Fruit fly (Drosophila melanogaster) whole organism, embryonic: Measurements from ENCODE around the gene CG15403.

ENCODE experiments used
- Asciz ChIP-seq: fragments of 200-800 bp; sonication (Bioruptor generic); optimal IDR thresholded peaks from 2 replicates; lab custom pipeline; 2017; ENCODE audit warnings: missing biosample characterization, mild to moderate bottlenecking, missing genetic modification characterization, missing genetic modification reagents
- CG10565 ChIP-seq: fragments of 200-800 bp; sonication (Bioruptor generic); optimal IDR thresholded peaks from 3 replicates; lab custom pipeline; 2016; ENCODE audit warnings: missing biosample characterization, mild to moderate bottlenecking, missing genetic modification characterization
- CG10959 ChIP-seq: fragments of 200-800 bp; sonication (Bioruptor generic); IDR thresholded peaks from 2 replicates; pipeline ENCODE4 v1.3.6; 2022; ENCODE audit warnings: missing biosample characterization, missing genetic modification characterization
- CG12769 ChIP-seq: fragments of 200-800 bp; sonication (Bioruptor generic); optimal IDR thresholded peaks from 2 replicates; lab custom pipeline; 2019; ENCODE audit warnings: missing biosample characterization, mild to moderate bottlenecking, missing genetic modification characterization, moderate library complexity
- CG13296 ChIP-seq: fragments of 200-800 bp; sonication (Bioruptor generic); optimal IDR thresholded peaks from 3 replicates; lab custom pipeline; 2018; ENCODE audit warnings: missing biosample characterization, mild to moderate bottlenecking, missing genetic modification characterization
- CG14860 ChIP-seq: fragments of 200-800 bp; sonication (Bioruptor generic); IDR thresholded peaks from 3 replicates; pipeline ENCODE4 v1.3.6; 2022; ENCODE audit warnings: missing biosample characterization, missing genetic modification characterization; ENCODE audit not compliant: partially characterized antibody
- CG15073 ChIP-seq: fragments of 200-800 bp; sonication (Bioruptor generic); optimal IDR thresholded peaks from 2 replicates; lab custom pipeline; 2016; ENCODE audit warnings: missing biosample characterization, missing genetic modification characterization
- CG15514 ChIP-seq: fragments of 200-800 bp; sonication (Bioruptor generic); optimal IDR thresholded peaks from 3 replicates; lab custom pipeline; 2017; ENCODE audit warnings: missing biosample characterization, missing genetic modification characterization, mild to moderate bottlenecking, moderate library complexity, missing genetic modification reagents
- CG16815 ChIP-seq: fragments of 200-800 bp; sonication (Bioruptor generic); optimal IDR thresholded peaks from 3 replicates; lab custom pipeline; 2017; ENCODE audit warnings: missing biosample characterization, mild to moderate bottlenecking, missing genetic modification characterization
- CG17385 ChIP-seq: fragments of 200-800 bp; sonication (Bioruptor generic); optimal IDR thresholded peaks from 3 replicates; lab custom pipeline; 2018; ENCODE audit warnings: missing biosample characterization, mild to moderate bottlenecking, missing genetic modification characterization
- CG2129 ChIP-seq: fragments of 200-800 bp; sonication (Bioruptor generic); IDR thresholded peaks from 2 replicates; pipeline ENCODE4 v1.3.6; 2022; ENCODE audit warnings: missing biosample characterization, missing genetic modification characterization; ENCODE audit not compliant: partially characterized antibody
- CG2199 ChIP-seq: fragments of 200-800 bp; sonication (Bioruptor generic); IDR thresholded peaks from 3 replicates; pipeline ENCODE4 v1.3.6; 2022; ENCODE audit warnings: missing biosample characterization, missing genetic modification characterization
- CG30431 ChIP-seq: fragments of 200-800 bp; sonication (Bioruptor generic); optimal IDR thresholded peaks from 2 replicates; lab custom pipeline; 2017; ENCODE audit warnings: missing biosample characterization, missing genetic modification characterization
- CG32767 ChIP-seq: fragments of 200-800 bp; sonication (Bioruptor generic); IDR thresholded peaks from 2 replicates; pipeline ENCODE4 v1.3.6; 2022; ENCODE audit warnings: missing biosample characterization, missing genetic modification characterization
- CG3281 ChIP-seq: fragments of 200-800 bp; sonication (Bioruptor generic); optimal IDR thresholded peaks from 3 replicates; lab custom pipeline; 2017; ENCODE audit warnings: missing biosample characterization, mild to moderate bottlenecking, missing genetic modification characterization
- CG34224 ChIP-seq: fragments of 200-800 bp; sonication (Bioruptor generic); IDR thresholded peaks from 3 replicates; pipeline ENCODE4 v1.3.6; 2022; ENCODE audit warnings: missing biosample characterization, missing genetic modification characterization; ENCODE audit not compliant: partially characterized antibody
- CG3726 ChIP-seq: fragments of 200-800 bp; sonication (Bioruptor generic); IDR thresholded peaks from 3 replicates; pipeline ENCODE4, ENCODE4 v1.3.6; 2022; ENCODE audit warnings: missing biosample characterization, missing genetic modification characterization
- CG6654 ChIP-seq: fragments of 200-800 bp; sonication (Bioruptor generic); optimal IDR thresholded peaks from 2 replicates; lab custom pipeline; 2017; ENCODE audit warnings: missing biosample characterization, mild to moderate bottlenecking, missing genetic modification characterization
- CG6791 ChIP-seq: fragments of 200-800 bp; sonication (Bioruptor generic); IDR thresholded peaks from 3 replicates; pipeline ENCODE4 v1.3.6; 2022; ENCODE audit warnings: missing biosample characterization, missing genetic modification characterization; ENCODE audit not compliant: partially characterized antibody
- CG7963 ChIP-seq: fragments of 200-800 bp; sonication (Bioruptor generic); IDR thresholded peaks from 3 replicates; pipeline ENCODE4 v1.3.6; 2022; ENCODE audit warnings: missing biosample characterization, missing genetic modification characterization; ENCODE audit not compliant: partially characterized antibody
- CG8089 ChIP-seq: fragments of 200-800 bp; sonication (Bioruptor generic); optimal IDR thresholded peaks from 3 replicates; lab custom pipeline; 2016; ENCODE audit warnings: missing biosample characterization, missing genetic modification characterization
- CG8388 ChIP-seq: fragments of 200-800 bp; sonication (Bioruptor generic); optimal IDR thresholded peaks from 2 replicates; lab custom pipeline; 2019; ENCODE audit warnings: missing biosample characterization, mild to moderate bottlenecking, missing genetic modification characterization, moderate library complexity
- CG8478 ChIP-seq: fragments of >200 bp; optimal IDR thresholded peaks from 2 replicates; lab custom pipeline; 2018
- D ChIP-seq, 2 experiments: fragments of 200-800 bp in 1 of 2; fragments of >200 bp in 1 of 2; sonication (Bioruptor generic) in 1 of 2; optimal IDR thresholded peaks; 2 replicates in 1 of 2; 3 replicates in 1 of 2; lab custom pipeline; 2017; ENCODE audit warnings: mild to moderate bottlenecking in 1 of 2, missing biosample characterization in 1 of 2, missing genetic modification characterization in 1 of 2, missing genetic modification reagents in 1 of 2
- E2f2 ChIP-seq: fragments of 200-800 bp; sonication (Bioruptor generic); IDR thresholded peaks from 2 replicates; pipeline ENCODE4 v1.3.6; 2022; ENCODE audit warnings: missing biosample characterization, missing genetic modification characterization
- Gug ChIP-seq: fragments of 200-800 bp; sonication (Bioruptor generic); IDR thresholded peaks from 4 replicates; pipeline ENCODE4 v1.3.6; 2022; ENCODE audit warnings: missing biosample characterization, missing genetic modification characterization
- HLH54F ChIP-seq: fragments of 200-800 bp; sonication (Bioruptor generic); optimal IDR thresholded peaks from 3 replicates; lab custom pipeline; 2016; ENCODE audit warnings: missing biosample characterization, missing genetic modification characterization
- Rfx ChIP-seq: fragments of 200-800 bp; sonication (Bioruptor generic); IDR thresholded peaks from 2 replicates; pipeline ENCODE4 v1.3.6; 2022; ENCODE audit warnings: missing biosample characterization, missing genetic modification characterization
- Taf1 ChIP-seq: fragments of 200-800 bp; sonication (Bioruptor generic); IDR thresholded peaks from 2 replicates; pipeline ENCODE4 v1.3.6; 2022; ENCODE audit warnings: missing biosample characterization, missing genetic modification characterization
- Tbp ChIP-seq: fragments of >200 bp; optimal IDR thresholded peaks from 2 replicates; lab custom pipeline; 2018; ENCODE audit warnings: missing biosample characterization, missing genetic modification characterization
- ab ChIP-seq: fragments of 200-800 bp; sonication (Bioruptor generic); optimal IDR thresholded peaks from 2 replicates; lab custom pipeline; 2016; ENCODE audit warnings: missing biosample characterization, missing genetic modification characterization
- ap ChIP-seq: fragments of 200-800 bp; sonication (Bioruptor generic); IDR thresholded peaks from 2 replicates; pipeline ENCODE4 v1.3.6; 2022; ENCODE audit warnings: missing biosample characterization, missing genetic modification characterization
- chinmo ChIP-seq: fragments of 200-800 bp; sonication (Bioruptor generic); IDR thresholded peaks from 4 replicates; pipeline ENCODE4 v1.3.6; 2022; ENCODE audit warnings: missing biosample characterization, missing genetic modification characterization; ENCODE audit not compliant: partially characterized antibody
- croc ChIP-seq: fragments of 200-800 bp; sonication (Bioruptor generic); conservative IDR thresholded peaks from 3 replicates; pipeline ENCODE4 v1.3.6; 2022; ENCODE audit warnings: missing biosample characterization, missing genetic modification characterization
- exex ChIP-seq: fragments of 200-800 bp; sonication (Bioruptor generic); optimal IDR thresholded peaks from 4 replicates; lab custom pipeline; 2018; ENCODE audit warnings: missing biosample characterization, mild to moderate bottlenecking, missing genetic modification characterization, moderate library complexity
- gem ChIP-seq: fragments of 200-800 bp; sonication (Bioruptor generic); optimal IDR thresholded peaks from 2 replicates; lab custom pipeline; 2019; ENCODE audit warnings: missing biosample characterization, mild to moderate bottlenecking, missing genetic modification characterization, moderate library complexity
- gfzf ChIP-seq: fragments of 200-800 bp; sonication (Bioruptor generic); optimal IDR thresholded peaks from 2 replicates; lab custom pipeline; 2016; ENCODE audit warnings: missing biosample characterization, mild to moderate bottlenecking, missing genetic modification characterization, moderate library complexity
- gsb ChIP-seq: fragments of 200-800 bp; sonication (Bioruptor generic); IDR thresholded peaks from 2 replicates; pipeline ENCODE4 v1.3.6; 2022; ENCODE audit warnings: missing biosample characterization, missing genetic modification characterization
- kay ChIP-seq: fragments of 200-800 bp; sonication (Bioruptor generic); optimal IDR thresholded peaks from 2 replicates; lab custom pipeline; 2016; ENCODE audit warnings: missing biosample characterization, missing genetic modification characterization
- nau ChIP-seq: fragments of 200-800 bp; sonication (Bioruptor generic); optimal IDR thresholded peaks from 3 replicates; lab custom pipeline; 2017; ENCODE audit warnings: missing biosample characterization, mild to moderate bottlenecking, missing genetic modification characterization, missing genetic modification reagents
- onecut ChIP-seq: fragments of 200-800 bp; sonication (Bioruptor generic); IDR thresholded peaks from 2 replicates; pipeline ENCODE4 v1.3.6; 2022; ENCODE audit warnings: missing biosample characterization, missing genetic modification characterization
- org-1 ChIP-seq: fragments of 200-800 bp; sonication (Bioruptor generic); optimal IDR thresholded peaks from 2 replicates; lab custom pipeline; 2017; ENCODE audit warnings: missing biosample characterization, missing genetic modification characterization
- sens-2 ChIP-seq: fragments of 200-800 bp; sonication (Bioruptor generic); IDR thresholded peaks from 2 replicates; pipeline ENCODE4 v1.3.6; 2022; ENCODE audit warnings: missing biosample characterization, missing genetic modification characterization
- sima ChIP-seq: fragments of 200-800 bp; sonication (Bioruptor generic); optimal IDR thresholded peaks from 2 replicates; lab custom pipeline; 2016; ENCODE audit warnings: missing biosample characterization, missing genetic modification characterization
- slou ChIP-seq: fragments of 200-800 bp; sonication (Bioruptor generic); optimal IDR thresholded peaks from 3 replicates; lab custom pipeline; 2016; ENCODE audit warnings: missing biosample characterization, missing genetic modification characterization
- sqz ChIP-seq: fragments of 200-800 bp; sonication (Bioruptor generic); optimal IDR thresholded peaks from 3 replicates; lab custom pipeline; 2018; ENCODE audit warnings: missing biosample characterization, mild to moderate bottlenecking, missing genetic modification characterization
- stc ChIP-seq: fragments of 200-800 bp; sonication (Bioruptor generic); IDR thresholded peaks from 2 replicates; pipeline ENCODE4 v1.3.6; 2022; ENCODE audit warnings: missing biosample characterization, missing genetic modification characterization
- sug ChIP-seq: fragments of 200-800 bp; optimal IDR thresholded peaks from 2 replicates; lab custom pipeline; 2019; ENCODE audit warnings: missing biosample characterization, mild to moderate bottlenecking, missing genetic modification characterization, moderate library complexity
- tio ChIP-seq: fragments of 200-800 bp; sonication (Bioruptor generic); optimal IDR thresholded peaks from 2 replicates; lab custom pipeline; 2017; ENCODE audit warnings: missing biosample characterization, missing genetic modification characterization, inconsistent platforms
- zen ChIP-seq: fragments of 200-800 bp; sonication (Bioruptor generic); optimal IDR thresholded peaks from 3 replicates; lab custom pipeline; 2018; ENCODE audit warnings: missing biosample characterization, mild to moderate bottlenecking, missing genetic modification characterization, moderate library complexity

Gene CG15403

dm6 chr2L:3165022-3165647 lies 36.7 kb downstream of the CG15403 start (continued):
- TF ChIP-seq org-1 (GFP tag; lab: Kevin White, UChicago) = no peak
- no peak for TF ChIP-seq CG3281
- no peak for TF ChIP-seq gsb (GFP tag; lab: Robert Waterston, UW)
- TF ChIP-seq onecut (GFP tag; lab: Robert Waterston, UW) = no peak
- TF ChIP-seq CG34224 (GFP tag; lab: Robert Waterston, UW) = 0 out of 3 replicates have a peak, but pooled peaks have one; percentile 32
- no peak for TF ChIP-seq CG17385 (GFP tag; lab: Kevin White, UChicago)
- TF ChIP-seq CG14860 = 0 out of 3 replicates have a peak, but pooled peaks have one; percentile 24
- TF ChIP-seq E2f2 (GFP tag; lab: Robert Waterston, UW) = no peak
- TF ChIP-seq zen = no peak
- no peak for TF ChIP-seq nau
- TF ChIP-seq CG8388 = no peak
- peak; percentile 31; the same call in 1 of the 2 replicates for TF ChIP-seq Rfx
- no peak for TF ChIP-seq CG2129
- no peak for TF ChIP-seq Asciz (GFP tag; lab: Kevin White, UChicago)
- no peak for TF ChIP-seq CG8478
- no peak for TF ChIP-seq CG30431 (GFP tag; lab: Kevin White, UChicago)
- no peak for TF ChIP-seq CG6654
- no peak for TF ChIP-seq ap (GFP tag; lab: Robert Waterston, UW)
- TF ChIP-seq CG15073 = no peak
- TF ChIP-seq exex = peak; percentile 70
- TF ChIP-seq Gug (GFP tag; lab: Robert Waterston, UW) = no peak
- TF ChIP-seq gfzf = no peak
- TF ChIP-seq CG10565 (GFP tag; lab: Kevin White, UChicago) = no peak
- no peak for TF ChIP-seq sqz (GFP tag; lab: Kevin White, UChicago)
- TF ChIP-seq CG32767 (GFP tag; lab: Robert Waterston, UW) = no peak
- TF ChIP-seq sima (GFP tag; lab: Kevin White, UChicago) = no peak
- TF ChIP-seq CG12769 (tag; lab: Kevin White, UChicago) = peak; percentile 65
- TF ChIP-seq CG16815 (GFP tag; lab: Kevin White, UChicago) = no peak
- no peak for TF ChIP-seq ab (GFP tag; lab: Kevin White, UChicago)
- no peak for TF ChIP-seq CG10959
- TF ChIP-seq CG2199 = 0 out of 3 replicates have a peak, but pooled peaks have one; percentile 28
- no peak for TF ChIP-seq tio
- TF ChIP-seq gem (tag; lab: Kevin White, UChicago) = no peak
- TF ChIP-seq CG3726 (GFP tag; lab: Robert Waterston, UW) = no peak
- no peak for TF ChIP-seq CG6791
- no peak for TF ChIP-seq kay (GFP tag; lab: Kevin White, UChicago)
- no peak for TF ChIP-seq sens-2 (GFP tag; lab: Robert Waterston, UW)
- 0 out of 4 replicates have a peak, but pooled peaks have one; percentile 51 for TF ChIP-seq chinmo (GFP tag; lab: Robert Waterston, UW)
- no peak for TF ChIP-seq D (optimal IDR thresholded peaks at IDR 0.05; lab: Kevin White, UChicago)
- no peak for TF ChIP-seq D (GFP tag; optimal IDR thresholded peaks at IDR 0.05; lab: Kevin White, UChicago)
- TF ChIP-seq sug = peak; percentile 36
- TF ChIP-seq HLH54F (GFP tag; lab: Kevin White, UChicago) = no peak
- no peak for TF ChIP-seq slou (GFP tag; lab: Kevin White, UChicago)
- no peak for TF ChIP-seq CG8089 (GFP tag; lab: Kevin White, UChicago)
- TF ChIP-seq Tbp (GFP tag; lab: Kevin White, UChicago) = no peak
- TF ChIP-seq CG13296 (GFP tag; lab: Kevin White, UChicago) = no peak
- no peak for TF ChIP-seq Taf1
- TF ChIP-seq stc = no peak
- no peak for TF ChIP-seq croc (GFP tag; lab: Robert Waterston, UW)
- TF ChIP-seq CG7963 = no peak
- no peak for TF ChIP-seq CG15514
